Fruit fly (Drosophila melanogaster) whole organism, embryonic: ENCODE results near the gene Atat.

Experiments
- Aef1 ChIP-seq: fragments of 200-800 bp; sonication (Bioruptor generic); IDR thresholded peaks from 3 replicates; pipeline ENCODE4 v1.3.6; 2022; ENCODE audit warnings: missing biosample characterization, missing genetic modification characterization
- Atf-2 ChIP-seq: fragments of 200-800 bp; sonication (Bioruptor generic); optimal IDR thresholded peaks from 2 replicates; lab custom pipeline; 2016; ENCODE audit warnings: missing biosample characterization, missing genetic modification characterization
- BEAF-32 ChIP-seq: fragments of 200-800 bp; sonication (Bioruptor generic); optimal IDR thresholded peaks from 3 replicates; lab custom pipeline; 2017; ENCODE audit warnings: missing biosample characterization, missing genetic modification characterization, mild to moderate bottlenecking, moderate library complexity, missing genetic modification reagents
- CG1024 ChIP-seq: fragments of 200-800 bp; sonication (Bioruptor generic); IDR thresholded peaks from 2 replicates; pipeline ENCODE4 v1.3.6; 2022; ENCODE audit warnings: missing biosample characterization, missing genetic modification characterization
- CG11456 ChIP-seq: fragments of 200-800 bp; sonication (Bioruptor generic); IDR thresholded peaks from 3 replicates; pipeline ENCODE4 v1.3.6; 2022; ENCODE audit warnings: missing biosample characterization, missing genetic modification characterization
- CG12155 ChIP-seq: fragments of 200-800 bp; sonication (Bioruptor generic); optimal IDR thresholded peaks from 3 replicates; lab custom pipeline; 2016; ENCODE audit warnings: missing biosample characterization, missing genetic modification characterization
- CG13287 ChIP-seq: fragments of 200-800 bp; sonication (Bioruptor generic); IDR thresholded peaks from 2 replicates; pipeline ENCODE4 v1.3.6; 2022; ENCODE audit warnings: missing biosample characterization, missing genetic modification characterization; ENCODE audit not compliant: partially characterized antibody
- CG14441 ChIP-seq: fragments of 200-800 bp; sonication (Bioruptor generic); IDR thresholded peaks from 2 replicates; pipeline ENCODE4 v1.3.6; 2022; ENCODE audit warnings: missing biosample characterization, missing genetic modification characterization
- CG15269 ChIP-seq: fragments of 200-800 bp; sonication (Bioruptor generic); optimal IDR thresholded peaks from 2 replicates; lab custom pipeline; 2018; ENCODE audit warnings: missing biosample characterization, mild to moderate bottlenecking, missing genetic modification characterization, moderate library complexity
- CG16815 ChIP-seq: fragments of 200-800 bp; sonication (Bioruptor generic); optimal IDR thresholded peaks from 3 replicates; lab custom pipeline; 2017; ENCODE audit warnings: missing biosample characterization, mild to moderate bottlenecking, missing genetic modification characterization
- CG2199 ChIP-seq: fragments of 200-800 bp; sonication (Bioruptor generic); IDR thresholded peaks from 3 replicates; pipeline ENCODE4 v1.3.6; 2022; ENCODE audit warnings: missing biosample characterization, missing genetic modification characterization
- CG2875 ChIP-seq: fragments of 200-800 bp; sonication (Bioruptor generic); optimal IDR thresholded peaks from 2 replicates; lab custom pipeline; 2017; ENCODE audit warnings: missing biosample characterization, mild to moderate bottlenecking, missing genetic modification characterization, missing genetic modification reagents
- CG33557 ChIP-seq: fragments of 200-800 bp; sonication (Bioruptor generic); optimal IDR thresholded peaks from 2 replicates; lab custom pipeline; 2019; ENCODE audit warnings: missing biosample characterization, mild to moderate bottlenecking, missing genetic modification characterization, moderate library complexity
- CG3726 ChIP-seq: fragments of 200-800 bp; sonication (Bioruptor generic); IDR thresholded peaks from 3 replicates; pipeline ENCODE4, ENCODE4 v1.3.6; 2022; ENCODE audit warnings: missing biosample characterization, missing genetic modification characterization
- CG4282 ChIP-seq: fragments of 200-800 bp; sonication (Bioruptor generic); optimal IDR thresholded peaks from 2 replicates; lab custom pipeline; 2016; ENCODE audit warnings: missing biosample characterization, missing genetic modification characterization
- CG4707 ChIP-seq: fragments of 200-800 bp; sonication (Bioruptor generic); optimal IDR thresholded peaks from 2 replicates; lab custom pipeline; 2018; ENCODE audit warnings: missing biosample characterization, mild to moderate bottlenecking, missing genetic modification characterization, moderate library complexity
- CG5245 ChIP-seq: fragments of 200-800 bp; sonication (Bioruptor generic); optimal IDR thresholded peaks from 3 replicates; lab custom pipeline; 2016; ENCODE audit warnings: missing biosample characterization, missing genetic modification characterization
- CG7372 ChIP-seq: fragments of 200-800 bp; sonication (Bioruptor generic); IDR thresholded peaks from 2 replicates; pipeline ENCODE4 v1.3.6; 2022; ENCODE audit warnings: missing biosample characterization, missing genetic modification characterization
- CG8089 ChIP-seq: fragments of 200-800 bp; sonication (Bioruptor generic); optimal IDR thresholded peaks from 3 replicates; lab custom pipeline; 2016; ENCODE audit warnings: missing biosample characterization, missing genetic modification characterization
- CG8290 ChIP-seq, 3 experiments: fragments of 200-800 bp; sonication (Bioruptor generic); optimal IDR thresholded peaks; 2 replicates each; lab custom pipeline; 2016 to 2019; ENCODE audit warnings: missing biosample characterization in 3 of 3, missing genetic modification characterization in 3 of 3, mild to moderate bottlenecking in 2 of 3, moderate library complexity in 1 of 3
- Chrac-16 ChIP-seq: fragments of 200-800 bp; sonication (Bioruptor generic); optimal IDR thresholded peaks from 3 replicates; lab custom pipeline; 2016; ENCODE audit warnings: missing biosample characterization, missing genetic modification characterization
- D ChIP-seq, 2 experiments: fragments of 200-800 bp in 1 of 2; fragments of >200 bp in 1 of 2; sonication (Bioruptor generic) in 1 of 2; optimal IDR thresholded peaks; 2 replicates in 1 of 2; 3 replicates in 1 of 2; lab custom pipeline; 2017; ENCODE audit warnings: mild to moderate bottlenecking in 1 of 2, missing biosample characterization in 1 of 2, missing genetic modification characterization in 1 of 2, missing genetic modification reagents in 1 of 2
- Drgx ChIP-seq: fragments of 200-800 bp; sonication (Bioruptor generic); IDR thresholded peaks from 2 replicates; pipeline ENCODE4 v1.3.6; 2022; ENCODE audit warnings: missing biosample characterization, missing genetic modification characterization
- H2.0 ChIP-seq: fragments of 200-800 bp; sonication (Bioruptor generic); IDR thresholded peaks from 2 replicates; pipeline ENCODE4 v1.3.6; 2022; ENCODE audit warnings: missing biosample characterization, missing genetic modification characterization
- Hr39 ChIP-seq: fragments of >200 bp; optimal IDR thresholded peaks from 2 replicates; lab custom pipeline; 2017
- Med ChIP-seq: fragments of 200-800 bp; sonication (Bioruptor generic); peaks from one replicate; lab custom pipeline; 2016; ENCODE audit warnings: missing biosample characterization, missing genetic modification characterization, mild to moderate bottlenecking, inconsistent platforms, moderate library complexity
- Mes4 ChIP-seq: fragments of 200-800 bp; sonication (Bioruptor generic); optimal IDR thresholded peaks from 2 replicates; lab custom pipeline; 2016; ENCODE audit warnings: missing biosample characterization, missing genetic modification characterization
- Nf-YA ChIP-seq: fragments of 200-800 bp; sonication (Bioruptor generic); IDR thresholded peaks from 2 replicates; pipeline ENCODE4 v1.3.6; 2022; ENCODE audit warnings: missing biosample characterization, missing genetic modification characterization
- PHDP ChIP-seq: fragments of 200-800 bp; sonication (Bioruptor generic); optimal IDR thresholded peaks from 3 replicates; lab custom pipeline; 2018; ENCODE audit warnings: missing biosample characterization, mild to moderate bottlenecking, missing genetic modification characterization, moderate library complexity
- Six4 ChIP-seq: fragments of 200-800 bp; sonication (Bioruptor generic); optimal IDR thresholded peaks from 2 replicates; lab custom pipeline; 2016; ENCODE audit warnings: missing biosample characterization, missing genetic modification characterization
- Stat92E ChIP-seq, 3 experiments: fragments of >200 bp in 2 of 3; fragments of 200-800 bp in 1 of 3; sonication (Bioruptor generic) in 1 of 3; optimal IDR thresholded peaks; 2 replicates each; lab custom pipeline; 2017 to 2019; ENCODE audit warnings: missing biosample characterization in 3 of 3, missing genetic modification characterization in 3 of 3, mild to moderate bottlenecking in 1 of 3, moderate library complexity in 1 of 3
- YL-1 ChIP-seq: fragments of 200-800 bp; sonication (Bioruptor generic); optimal IDR thresholded peaks from 3 replicates; lab custom pipeline; 2017; ENCODE audit warnings: missing biosample characterization, mild to moderate bottlenecking, missing genetic modification characterization
- abd-A ChIP-seq: fragments of 200-800 bp; sonication (Bioruptor generic); optimal IDR thresholded peaks from 3 replicates; lab custom pipeline; 2019; ENCODE audit warnings: missing biosample characterization, mild to moderate bottlenecking, missing genetic modification characterization, moderate library complexity
- bigmax ChIP-seq: fragments of 200-800 bp; sonication (Bioruptor generic); optimal IDR thresholded peaks from 2 replicates; lab custom pipeline; 2018; ENCODE audit warnings: missing biosample characterization, mild to moderate bottlenecking, missing genetic modification characterization
- crc ChIP-seq: fragments of 200-800 bp; sonication (Bioruptor generic); optimal IDR thresholded peaks from 2 replicates; lab custom pipeline; 2016; ENCODE audit warnings: missing biosample characterization, missing genetic modification characterization
- ewg ChIP-seq: fragments of 200-800 bp; sonication (Bioruptor generic); optimal IDR thresholded peaks from 3 replicates; lab custom pipeline; 2017; ENCODE audit warnings: mild to moderate bottlenecking, missing biosample characterization, missing genetic modification reagents, missing genetic modification characterization
- exex ChIP-seq: fragments of 200-800 bp; sonication (Bioruptor generic); optimal IDR thresholded peaks from 4 replicates; lab custom pipeline; 2018; ENCODE audit warnings: missing biosample characterization, mild to moderate bottlenecking, missing genetic modification characterization, moderate library complexity
- insv ChIP-seq, 2 experiments: fragments of 200-800 bp; sonication (Bioruptor generic); optimal IDR thresholded peaks; 3 replicates each; lab custom pipeline; 2016 to 2018; ENCODE audit warnings: missing biosample characterization in 2 of 2, missing genetic modification characterization in 2 of 2
- inv ChIP-seq: fragments of 200-800 bp; sonication (Bioruptor generic); IDR thresholded peaks from 2 replicates; pipeline ENCODE4 v1.3.6; 2022; ENCODE audit warnings: missing biosample characterization, missing genetic modification characterization; ENCODE audit not compliant: partially characterized antibody
- lbe ChIP-seq: fragments of 200-800 bp; sonication (Bioruptor generic); optimal IDR thresholded peaks from 2 replicates; lab custom pipeline; 2016; ENCODE audit warnings: missing biosample characterization, mild to moderate bottlenecking, missing genetic modification characterization
- pb ChIP-seq: fragments of 200-800 bp; sonication (Bioruptor generic); optimal IDR thresholded peaks from 3 replicates; lab custom pipeline; 2016; ENCODE audit warnings: missing biosample characterization, missing genetic modification characterization
- phol ChIP-seq: fragments of 200-800 bp; sonication (Bioruptor generic); optimal IDR thresholded peaks from 3 replicates; lab custom pipeline; 2018; ENCODE audit warnings: missing biosample characterization, mild to moderate bottlenecking, missing genetic modification characterization, moderate library complexity
- pzg ChIP-seq: fragments of 200-800 bp; sonication (Bioruptor generic); optimal IDR thresholded peaks from 3 replicates; lab custom pipeline; 2018; ENCODE audit warnings: missing biosample characterization, mild to moderate bottlenecking, missing genetic modification characterization, moderate library complexity
- slou ChIP-seq: fragments of 200-800 bp; sonication (Bioruptor generic); optimal IDR thresholded peaks from 3 replicates; lab custom pipeline; 2016; ENCODE audit warnings: missing biosample characterization, missing genetic modification characterization
- sug ChIP-seq: fragments of 200-800 bp; optimal IDR thresholded peaks from 2 replicates; lab custom pipeline; 2019; ENCODE audit warnings: missing biosample characterization, mild to moderate bottlenecking, missing genetic modification characterization, moderate library complexity
- unpg ChIP-seq: fragments of 200-800 bp; sonication (Bioruptor generic); optimal IDR thresholded peaks from 3 replicates; lab custom pipeline; 2018; ENCODE audit warnings: missing biosample characterization, mild to moderate bottlenecking, missing genetic modification characterization, moderate library complexity
- vnd ChIP-seq: fragments of 200-800 bp; sonication (Bioruptor generic); IDR thresholded peaks from 3 replicates; pipeline ENCODE4 v1.3.6; 2022; ENCODE audit warnings: missing biosample characterization, missing genetic modification characterization; ENCODE audit not compliant: partially characterized antibody
- wor ChIP-seq: fragments of 200-800 bp; sonication (Bioruptor generic); IDR thresholded peaks from 2 replicates; pipeline ENCODE4 v1.3.6; 2022; ENCODE audit warnings: missing biosample characterization, missing genetic modification characterization
- zf30C ChIP-seq: fragments of 200-800 bp; sonication (Bioruptor generic); optimal IDR thresholded peaks from 3 replicates; lab custom pipeline; 2018; ENCODE audit warnings: missing biosample characterization, mild to moderate bottlenecking, missing genetic modification characterization

Gene Atat

dm6 chr3L:9423757-9424527, 2.6 kb downstream of the Atat start (continued):
- no peak for TF ChIP-seq CG4707 (GFP tag; lab: Kevin White, UChicago)
- no peak for TF ChIP-seq Chrac-16 (GFP tag; lab: Kevin White, UChicago)
- TF ChIP-seq Six4 (GFP tag; lab: Kevin White, UChicago) = no peak
- no peak for TF ChIP-seq CG3726 (GFP tag; lab: Robert Waterston, UW)
- peak; percentile 38 for TF ChIP-seq zf30C (GFP tag; lab: Kevin White, UChicago)
- TF ChIP-seq CG2199 (GFP tag; lab: Robert Waterston, UW) = no peak
- TF ChIP-seq Med (GFP tag; lab: Kevin White, UChicago) = peak; percentile 69
- no peak for TF ChIP-seq Stat92E (GFP tag; optimal IDR thresholded peaks at IDR 0.05; lab: Kevin White, UChicago)
- no peak for TF ChIP-seq CG33557 (GFP tag; lab: Kevin White, UChicago)
- TF ChIP-seq CG5245 = no peak
- TF ChIP-seq CG12155 (GFP tag; lab: Kevin White, UChicago) = no peak
- no peak for TF ChIP-seq CG7372
- no peak for TF ChIP-seq unpg (GFP tag; lab: Kevin White, UChicago)
- no peak for TF ChIP-seq bigmax (GFP tag; lab: Kevin White, UChicago)
- no peak for TF ChIP-seq lbe (GFP tag; lab: Kevin White, UChicago)
- TF ChIP-seq phol = no peak
- TF ChIP-seq CG8089 = no peak
- no peak for TF ChIP-seq CG15269 (tag; lab: Kevin White, UChicago)
- TF ChIP-seq insv (GFP tag; optimal IDR thresholded peaks at IDR 0.05; lab: Kevin White, UChicago) = no peak
- TF ChIP-seq PHDP (tag; lab: Kevin White, UChicago) = no peak
- TF ChIP-seq pzg (GFP tag; lab: Kevin White, UChicago) = peak; percentile 4
- TF ChIP-seq inv (GFP tag; lab: Robert Waterston, UW) = no peak
- TF ChIP-seq H2.0 (GFP tag; lab: Robert Waterston, UW) = no peak
- peak; percentile 8 for TF ChIP-seq BEAF-32 (GFP tag; lab: Kevin White, UChicago)
- peak; percentile 61 for TF ChIP-seq exex (tag; lab: Kevin White, UChicago)
- TF ChIP-seq sug (tag; lab: Kevin White, UChicago) = peak; percentile 79
- TF ChIP-seq wor = no peak
- no peak for TF ChIP-seq Drgx (GFP tag; lab: Robert Waterston, UW)
- TF ChIP-seq ewg = no peak
- no peak for TF ChIP-seq Atf-2 (GFP tag; lab: Kevin White, UChicago)
- TF ChIP-seq CG13287 (GFP tag; lab: Robert Waterston, UW) = 0 out of 2 replicates have a peak, but pooled peaks have one; percentile 5
- no peak for TF ChIP-seq CG11456 (GFP tag; lab: Robert Waterston, UW)
- no peak for TF ChIP-seq Aef1 (GFP tag; lab: Robert Waterston, UW)
- TF ChIP-seq CG4282 (GFP tag; lab: Kevin White, UChicago) = no peak
- TF ChIP-seq CG2875 (GFP tag; lab: Kevin White, UChicago) = no peak
- TF ChIP-seq pb (GFP tag; lab: Kevin White, UChicago) = no peak
- TF ChIP-seq Nf-YA (GFP tag; lab: Robert Waterston, UW) = no peak
- no peak for TF ChIP-seq Mes4 (GFP tag; lab: Kevin White, UChicago)
- no peak for TF ChIP-seq D (optimal IDR thresholded peaks at IDR 0.05; lab: Kevin White, UChicago)
- no peak for TF ChIP-seq D (GFP tag; optimal IDR thresholded peaks at IDR 0.05; lab: Kevin White, UChicago)
- TF ChIP-seq vnd = no peak
- peak; percentile 4 for TF ChIP-seq abd-A (tag; lab: Kevin White, UChicago)
- no peak for TF ChIP-seq CG1024 (GFP tag; lab: Robert Waterston, UW)
- no peak for TF ChIP-seq CG14441 (GFP tag; lab: Robert Waterston, UW)
- TF ChIP-seq CG8290 (GFP tag; optimal IDR thresholded peaks at IDR 0.05; lab: Kevin White, UChicago) = no peak
- TF ChIP-seq CG8290 (tag; optimal IDR thresholded peaks at IDR 0.05; lab: Kevin White, UChicago) = peak in 1 of 2 experiments; percentile 26
- TF ChIP-seq YL-1 (GFP tag; lab: Kevin White, UChicago) = no peak
- TF ChIP-seq CG16815 (GFP tag; lab: Kevin White, UChicago) = no peak
- no peak for TF ChIP-seq Hr39 (lab: Kevin White, UChicago)
- TF ChIP-seq slou (GFP tag; lab: Kevin White, UChicago) = no peak
- TF ChIP-seq crc (GFP tag; lab: Kevin White, UChicago) = no peak
